Fruit fly (Drosophila melanogaster): ENCODE data around the gene GATAd.

Gene GATAd

dm6 chr2L:10341405-10341804 is 7.9 kb downstream of the GATAd start, which contains the start of gene CG31715 (continued):
- no peak for TF ChIP-seq CG7987 (GFP tag; optimal IDR thresholded peaks at IDR 0.05)
- TF ChIP-seq lilli (GFP tag; optimal IDR thresholded peaks at IDR 0.05): peak; percentile 24
- peak; percentile 59 for TF ChIP-seq kah (GFP tag; optimal IDR thresholded peaks at IDR 0.05)
- no peak for TF ChIP-seq D19B (GFP tag; optimal IDR thresholded peaks at IDR 0.05)
- TF ChIP-seq row (GFP tag; IDR thresholded peaks at IDR 0.05): peak; percentile 81
- TF ChIP-seq Sry-δ (GFP tag; optimal IDR thresholded peaks at IDR 0.05): peak; percentile 73
- TF ChIP-seq Chrac-16 (GFP tag; optimal IDR thresholded peaks at IDR 0.05): no peak
- TF ChIP-seq CG10147 (GFP tag; optimal IDR thresholded peaks at IDR 0.05): no peak
- TF ChIP-seq NC2α (GFP tag; optimal IDR thresholded peaks at IDR 0.05): no peak
- TF ChIP-seq Adf1 (GFP tag; IDR thresholded peaks at IDR 0.05): no peak
- TF ChIP-seq Doc3 (GFP tag; IDR thresholded peaks at IDR 0.05; ENCODE audit: partially characterized antibody): peak; percentile 38; the same call in 2 of the 3 replicates
- TF ChIP-seq CG34376 (GFP tag; optimal IDR thresholded peaks at IDR 0.05): peak; percentile 5

- TF ChIP-seq CG13287 (GFP tag; IDR thresholded peaks at IDR 0.05; ENCODE audit: partially characterized antibody) (peak; percentile 85), caup (GFP tag; optimal IDR thresholded peaks at IDR 0.05; ENCODE audit: severe bottlenecking) (no peak), Myb (GFP tag; optimal IDR thresholded peaks at IDR 0.05) (no peak), CG14050 (GFP tag; IDR thresholded peaks at IDR 0.05) (no peak), CG6654 (GFP tag; optimal IDR thresholded peaks at IDR 0.05) (no peak), CG11456 (GFP tag; IDR thresholded peaks at IDR 0.05) (no peak), CG8290 (GFP tag; optimal IDR thresholded peaks at IDR 0.05) (peak; percentile 48), CG8290 (tag; optimal IDR thresholded peaks at IDR 0.05) (peak in 1 of 2 experiments; percentile 53), Elba2 (GFP tag; optimal IDR thresholded peaks at IDR 0.05) (peak; percentile 23), klu (GFP tag; IDR thresholded peaks at IDR 0.05) (no peak), row (GFP tag; IDR thresholded peaks at IDR 0.05) (peak; percentile 77), CrebB (tag; optimal IDR thresholded peaks at IDR 0.05) (no peak), eyg (GFP tag; optimal IDR thresholded peaks at IDR 0.05) (no peak), CG33213 (GFP tag; optimal IDR thresholded peaks at IDR 0.05) (no peak), pb (GFP tag; optimal IDR thresholded peaks at IDR 0.05) (no peak), CG13424 (tag; optimal IDR thresholded peaks at IDR 0.05) (no peak), CG4328 (GFP tag; optimal IDR thresholded peaks at IDR 0.05) (no peak), gfzf (GFP tag; optimal IDR thresholded peaks at IDR 0.05) (peak; percentile 12), sens (GFP tag) (no peak), CG13775 (GFP tag; optimal IDR thresholded peaks at IDR 0.05) (no peak), schlank (tag; optimal IDR thresholded peaks at IDR 0.05) (no peak), abd-A (tag; optimal IDR thresholded peaks at IDR 0.05) (no peak), tll (GFP tag; optimal IDR thresholded peaks at IDR 0.05) (peak in 1 of 2 experiments; percentile 44), CG4617 (GFP tag; optimal IDR thresholded peaks at IDR 0.05; ENCODE audit: borderline replicate concordance) (peak; percentile 35), sna (GFP tag; IDR thresholded peaks at IDR 0.05; ENCODE audit: partially characterized antibody) (peak; percentile 66), bsh (GFP tag; optimal IDR thresholded peaks at IDR 0.05) (no peak), CG12659 (GFP tag; optimal IDR thresholded peaks at IDR 0.05) (no peak), knrl (GFP tag; IDR thresholded peaks at IDR 0.05; ENCODE audit: partially characterized antibody) (peak; percentile 75; the same call in 2 of the 3 replicates), CG18262 (tag; optimal IDR thresholded peaks at IDR 0.05) (no peak), Med (GFP tag) (peak; percentile 81), CG13296 (GFP tag; optimal IDR thresholded peaks at IDR 0.05) (peak; percentile 18), phol (tag; optimal IDR thresholded peaks at IDR 0.05) (peak; percentile 42), CG11696 (GFP tag; IDR thresholded peaks at IDR 0.05) (no peak), Gug (GFP tag; IDR thresholded peaks at IDR 0.05) (no peak), HLH3B (GFP tag; IDR thresholded peaks at IDR 0.05) (no peak), CG6683 (GFP tag; optimal IDR thresholded peaks at IDR 0.05) (no peak), trem (tag; optimal IDR thresholded peaks at IDR 0.05) (peak; percentile 27), vvl (GFP tag; IDR thresholded peaks at IDR 0.05) (peak; percentile 35), tin (GFP tag; optimal IDR thresholded peaks at IDR 0.05) (no peak)
Observed at dm6 chr2L:10342471-10342870, 8.9 kb downstream of the GATAd start, which contains the start of gene Sps2. Gene Sps2 (plus strand): TSS chr2L:10342594.

All from whole organism, embryonic.